Fruit fly (Drosophila melanogaster): Measurements from ENCODE around the gene CG14367.

CG14367 gene

DNA sequence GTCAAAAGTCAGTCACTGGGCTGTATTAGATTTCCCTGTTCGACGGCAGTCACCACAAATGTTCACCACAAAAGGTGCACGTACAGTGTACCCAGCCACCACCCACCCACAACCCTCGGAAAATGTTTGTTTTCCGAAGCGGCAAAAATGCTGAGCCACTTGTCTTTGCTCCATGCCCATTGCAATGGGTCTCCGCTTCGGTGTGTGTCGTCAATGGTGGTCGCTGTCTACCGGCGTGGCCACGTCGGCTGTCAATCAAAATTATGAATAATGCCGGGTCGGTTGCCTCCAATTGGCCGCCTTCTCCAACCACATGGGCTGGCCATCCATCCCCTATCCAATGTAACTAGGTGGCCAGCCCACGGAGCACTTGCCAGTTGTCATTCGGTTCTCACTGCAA is 6.3 kb downstream of the CG14367 start, which contains the start of gene ninaB:
ninaB (plus strand) TSS at position 374 of the 400 bp plus-strand sequence.
- TF ChIP-seq fd96Ca (GFP tag; IDR thresholded peaks at IDR 0.05), result no peak
- TF ChIP-seq Pif1A (GFP tag; optimal IDR thresholded peaks at IDR 0.05), result no peak
- no peak for TF ChIP-seq CG8301 (tag; optimal IDR thresholded peaks at IDR 0.05)
- TF ChIP-seq CG15710 (tag; optimal IDR thresholded peaks at IDR 0.05), result no peak
- TF ChIP-seq CG13204 (GFP tag; optimal IDR thresholded peaks at IDR 0.05), result no peak
- no peak for TF ChIP-seq EcR (GFP tag; optimal IDR thresholded peaks at IDR 0.05)

DNA sequence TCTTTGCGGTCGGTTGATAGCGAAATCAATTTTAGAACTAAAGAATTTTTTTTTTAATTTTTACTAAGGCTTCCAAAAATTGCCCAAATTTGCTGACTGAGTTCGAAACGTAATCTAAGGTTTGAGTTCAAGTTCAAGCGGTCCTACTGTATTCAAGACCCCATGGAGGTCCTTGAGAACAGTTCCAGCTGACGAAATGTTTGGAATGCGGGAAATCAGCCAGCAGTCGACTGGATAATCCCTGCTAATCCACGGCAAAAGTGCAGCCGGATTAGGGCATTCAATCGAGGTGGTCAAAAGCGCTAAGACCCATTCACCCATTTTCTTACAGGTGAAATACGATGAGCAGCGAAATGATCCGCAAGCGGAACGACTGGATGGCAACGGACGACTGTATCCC is 6.9 kb downstream of the CG14367 start, which contains the start of gene f-cup:
f-cup (minus strand) TSS at position 101 of the 400 bp plus-strand sequence.
- TF ChIP-seq CG14655 (GFP tag; optimal IDR thresholded peaks at IDR 0.05), result no peak
- no peak for TF ChIP-seq CG8301 (tag; optimal IDR thresholded peaks at IDR 0.05)
- TF ChIP-seq fd96Ca (GFP tag; IDR thresholded peaks at IDR 0.05), result no peak
- TF ChIP-seq gl (tag; optimal IDR thresholded peaks at IDR 0.05), result no peak
- TF ChIP-seq rn (GFP tag; IDR thresholded peaks at IDR 0.05), result no peak
- no peak for TF ChIP-seq D1 (tag; optimal IDR thresholded peaks at IDR 0.05)
- no peak for TF ChIP-seq CG17806 (tag; optimal IDR thresholded peaks at IDR 0.05)
- TF ChIP-seq CG12605 (GFP tag; IDR thresholded peaks at IDR 0.05), result no peak
- TF ChIP-seq CG8159 (tag; optimal IDR thresholded peaks at IDR 0.05), result no peak
- no peak for TF ChIP-seq CG4496 (GFP tag; IDR thresholded peaks at IDR 0.05)
- no peak for TF ChIP-seq EcR (GFP tag; optimal IDR thresholded peaks at IDR 0.05)
- TF ChIP-seq Pif1A (GFP tag; optimal IDR thresholded peaks at IDR 0.05), result no peak
- TF ChIP-seq Ets98B (GFP tag; IDR thresholded peaks at IDR 0.05), result no peak
- no peak for TF ChIP-seq Pif1B (GFP tag; optimal IDR thresholded peaks at IDR 0.05)
- TF ChIP-seq CG32121 (GFP tag; IDR thresholded peaks at IDR 0.05), result no peak
- TF ChIP-seq CG9948 (tag; optimal IDR thresholded peaks at IDR 0.05), result no peak
- no peak for TF ChIP-seq Snoo (tag; optimal IDR thresholded peaks at IDR 0.05)
- no peak for TF ChIP-seq CG10348 (GFP tag; IDR thresholded peaks at IDR 0.05)

DNA sequence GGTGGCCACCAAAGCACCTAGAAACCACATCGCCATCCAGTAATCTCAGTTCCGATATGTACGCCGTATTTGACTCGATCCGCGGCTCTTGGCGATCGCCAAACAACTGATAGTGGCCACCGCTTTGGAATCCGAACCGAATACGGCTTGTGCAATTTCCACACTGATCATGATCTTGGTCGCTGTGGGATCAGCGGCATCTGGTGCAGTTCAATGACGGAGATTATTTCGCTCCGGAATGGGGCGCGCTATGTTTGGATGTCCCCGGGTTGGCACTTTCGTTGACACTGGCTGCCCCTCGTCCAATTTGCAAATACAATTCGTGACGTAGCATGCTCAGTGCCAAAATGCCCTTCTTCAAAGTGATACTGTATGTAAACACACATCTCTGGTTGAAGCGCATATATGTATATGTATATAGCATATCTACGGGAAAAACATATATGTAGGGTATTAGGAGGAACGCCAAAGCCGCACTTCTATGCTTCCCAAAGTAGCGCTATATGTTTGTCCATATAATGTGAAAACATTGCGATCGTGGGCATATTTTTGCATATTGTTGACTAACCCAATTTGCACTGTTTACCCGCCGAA is 11.5 kb downstream of the CG14367 start, which contains the start of gene Adgf-D:
Adgf-D (minus strand) TSS at position 111 of the 594 bp plus-strand sequence.
- TF ChIP-seq CG4496 (GFP tag; IDR thresholded peaks at IDR 0.05) (no peak), CG13204 (GFP tag; optimal IDR thresholded peaks at IDR 0.05) (no peak), Snoo (tag; optimal IDR thresholded peaks at IDR 0.05) (no peak), CG8301 (tag; optimal IDR thresholded peaks at IDR 0.05) (no peak), EcR (GFP tag; optimal IDR thresholded peaks at IDR 0.05) (no peak), Ets98B (GFP tag; IDR thresholded peaks at IDR 0.05) (no peak), D1 (tag; optimal IDR thresholded peaks at IDR 0.05) (no peak), CG9948 (tag; optimal IDR thresholded peaks at IDR 0.05) (no peak), CG8159 (tag; optimal IDR thresholded peaks at IDR 0.05) (no peak), CG12605 (GFP tag; IDR thresholded peaks at IDR 0.05) (no peak), fd96Ca (GFP tag; IDR thresholded peaks at IDR 0.05) (no peak), rn (GFP tag; IDR thresholded peaks at IDR 0.05) (no peak), CG32121 (GFP tag; IDR thresholded peaks at IDR 0.05) (no peak), Pif1B (GFP tag; optimal IDR thresholded peaks at IDR 0.05) (no peak), Pif1A (GFP tag; optimal IDR thresholded peaks at IDR 0.05) (no peak), CG10348 (GFP tag; IDR thresholded peaks at IDR 0.05) (no peak)

DNA sequence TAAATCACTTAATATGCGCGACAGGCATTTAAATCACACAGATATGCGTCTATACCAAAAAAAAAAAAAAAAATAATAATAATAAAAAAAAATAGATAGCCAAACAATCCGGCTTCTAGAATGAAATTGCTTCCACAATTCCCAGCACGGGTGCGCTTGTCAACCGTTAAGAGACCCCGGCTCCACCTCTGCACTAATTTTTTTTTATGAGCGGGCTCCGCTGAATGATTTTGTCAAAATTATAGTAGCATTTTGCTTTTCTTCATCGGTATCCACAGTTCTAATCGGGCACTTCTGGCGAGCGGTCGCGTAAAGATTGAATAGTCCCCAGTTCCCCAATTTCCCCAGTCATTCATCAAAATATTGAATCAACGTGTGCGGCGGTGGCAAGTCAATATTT is 12.6 kb downstream of the CG14367 start, which contains the start of gene Adgf-C:
Adgf-C (plus strand) TSS at position 301 of the 400 bp plus-strand sequence.
- TF ChIP-seq CG9948 (tag; optimal IDR thresholded peaks at IDR 0.05) (no peak), CG17806 (tag; optimal IDR thresholded peaks at IDR 0.05) (no peak), CG10348 (GFP tag; IDR thresholded peaks at IDR 0.05) (no peak), Snoo (tag; optimal IDR thresholded peaks at IDR 0.05) (no peak), D1 (tag; optimal IDR thresholded peaks at IDR 0.05) (no peak), CG12605 (GFP tag; IDR thresholded peaks at IDR 0.05) (no peak), CG15710 (tag; optimal IDR thresholded peaks at IDR 0.05) (no peak), CG8301 (tag; optimal IDR thresholded peaks at IDR 0.05) (no peak), gl (tag; optimal IDR thresholded peaks at IDR 0.05) (no peak), CG34367 (tag; optimal IDR thresholded peaks at IDR 0.05) (no peak), CG4496 (GFP tag; IDR thresholded peaks at IDR 0.05) (no peak), CG32121 (GFP tag; IDR thresholded peaks at IDR 0.05) (no peak), EcR (GFP tag; optimal IDR thresholded peaks at IDR 0.05) (no peak), CG8159 (tag; optimal IDR thresholded peaks at IDR 0.05) (no peak), Ets98B (GFP tag; IDR thresholded peaks at IDR 0.05) (no peak)

DNA sequence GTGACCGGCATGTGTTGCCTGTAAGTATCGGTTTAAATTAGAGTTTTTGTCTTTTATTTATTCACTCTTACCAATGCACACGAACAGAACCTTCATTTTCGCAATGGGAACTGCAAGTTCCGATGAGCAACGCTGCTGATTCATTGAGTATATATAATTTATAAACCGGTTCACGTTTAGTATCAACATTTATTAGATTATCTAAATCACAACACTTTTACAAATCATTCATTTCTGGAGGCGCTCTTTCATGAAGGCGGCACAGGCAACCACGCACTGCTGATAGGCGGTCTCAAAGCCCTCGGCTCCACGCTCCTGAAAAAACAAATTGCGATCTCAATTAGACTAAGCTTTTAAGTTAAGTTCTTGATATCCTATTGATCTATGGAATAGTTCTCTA is 16.0 kb downstream of the CG14367 start, which contains the start of gene Argp:
Argp (minus strand) TSS at position 101 of the 400 bp plus-strand sequence.
- TF ChIP-seq gl (tag; optimal IDR thresholded peaks at IDR 0.05), result no peak
- TF ChIP-seq CG13204 (GFP tag; optimal IDR thresholded peaks at IDR 0.05), result no peak
- no peak for TF ChIP-seq rn (GFP tag; IDR thresholded peaks at IDR 0.05)
- TF ChIP-seq Snoo (tag; optimal IDR thresholded peaks at IDR 0.05), result no peak
- TF ChIP-seq Pif1A (GFP tag; optimal IDR thresholded peaks at IDR 0.05), result no peak
- no peak for TF ChIP-seq EcR (GFP tag; optimal IDR thresholded peaks at IDR 0.05)
- no peak for TF ChIP-seq fd96Ca (GFP tag; IDR thresholded peaks at IDR 0.05)
- no peak for TF ChIP-seq CG17806 (tag; optimal IDR thresholded peaks at IDR 0.05)
- no peak for TF ChIP-seq CG34367 (tag; optimal IDR thresholded peaks at IDR 0.05)
- TF ChIP-seq CG14655 (GFP tag; optimal IDR thresholded peaks at IDR 0.05), result no peak
- TF ChIP-seq D1 (tag; optimal IDR thresholded peaks at IDR 0.05), result no peak
- TF ChIP-seq CG15710 (tag; optimal IDR thresholded peaks at IDR 0.05), result no peak

dm6 chr3R:13710645-13711044 is 16.8 kb downstream of the CG14367 start:
- TF ChIP-seq CG15710 (tag; optimal IDR thresholded peaks at IDR 0.05), result peak; percentile 4
- TF ChIP-seq CG8159 (tag; optimal IDR thresholded peaks at IDR 0.05), result peak; percentile 26
- TF ChIP-seq Pif1B (GFP tag; optimal IDR thresholded peaks at IDR 0.05), result no peak
- peak; percentile 32 for TF ChIP-seq D1 (tag; optimal IDR thresholded peaks at IDR 0.05)
- TF ChIP-seq CG13204 (GFP tag; optimal IDR thresholded peaks at IDR 0.05), result no peak
- TF ChIP-seq CG8301 (tag; optimal IDR thresholded peaks at IDR 0.05), result no peak
- TF ChIP-seq fd96Ca (GFP tag; IDR thresholded peaks at IDR 0.05), result peak; percentile 48; the same call in 2 of the 3 replicates
- TF ChIP-seq Pif1A (GFP tag; optimal IDR thresholded peaks at IDR 0.05), result peak; percentile 36
- TF ChIP-seq CG17806 (tag; optimal IDR thresholded peaks at IDR 0.05), result no peak
- TF ChIP-seq EcR (GFP tag; optimal IDR thresholded peaks at IDR 0.05), result no peak
- no peak for TF ChIP-seq Snoo (tag; optimal IDR thresholded peaks at IDR 0.05)
- no peak for TF ChIP-seq CG9948 (tag; optimal IDR thresholded peaks at IDR 0.05)
- no peak for TF ChIP-seq CG14655 (GFP tag; optimal IDR thresholded peaks at IDR 0.05)
- TF ChIP-seq Ets98B (GFP tag; IDR thresholded peaks at IDR 0.05), result peak; percentile 13; the same call in 1 of the 2 replicates
- no peak for TF ChIP-seq rn (GFP tag; IDR thresholded peaks at IDR 0.05)
- no peak for TF ChIP-seq CG10348 (GFP tag; IDR thresholded peaks at IDR 0.05)
- no peak for TF ChIP-seq CG34367 (tag; optimal IDR thresholded peaks at IDR 0.05)
- TF ChIP-seq CG12605 (GFP tag; IDR thresholded peaks at IDR 0.05), result 0 out of 2 replicates have a peak, but pooled peaks have one; percentile 30
- TF ChIP-seq gl (tag; optimal IDR thresholded peaks at IDR 0.05), result peak; percentile 16
- TF ChIP-seq CG4496 (GFP tag; IDR thresholded peaks at IDR 0.05), result peak; percentile 63
- 0 out of 2 replicates have a peak, but pooled peaks have one; percentile 12 for TF ChIP-seq CG32121 (GFP tag; IDR thresholded peaks at IDR 0.05)

Data from whole organism, pupa.